Fruit fly (Drosophila melanogaster): ENCODE results near the gene Vdup1.

Vdup1 gene

dm6 chr3L:140838-141559 lies 37.8 kb downstream of the Vdup1 start:
- TF ChIP-seq Hr38 (GFP tag; optimal IDR thresholded peaks at IDR 0.05) (no peak), CG6854 (GFP tag; optimal IDR thresholded peaks at IDR 0.05) (peak; percentile 72), dsx (GFP tag; optimal IDR thresholded peaks at IDR 0.05; ENCODE audit: poor library complexity, severe bottlenecking) (peak; percentile 58), Sox14 (GFP tag; optimal IDR thresholded peaks at IDR 0.05) (peak; percentile 8), achi (GFP tag; optimal IDR thresholded peaks at IDR 0.05) (no peak), Lpt (GFP tag; optimal IDR thresholded peaks at IDR 0.05) (peak; percentile 15), CG6808 (GFP tag; optimal IDR thresholded peaks at IDR 0.05) (peak; percentile 15), Eip78C (GFP tag) (peak; percentile 49), ss (GFP tag; optimal IDR thresholded peaks at IDR 0.05) (peak in 1 of 2 experiments; percentile 8), Sox102F (GFP tag; optimal IDR thresholded peaks at IDR 0.05) (no peak), svp (GFP tag) (peak; percentile 42), Blimp-1 (GFP tag; optimal IDR thresholded peaks at IDR 0.05) (peak; percentile 94), acj6 (GFP tag; optimal IDR thresholded peaks at IDR 0.05) (no peak)

- TF ChIP-seq CG3032 (tag; optimal IDR thresholded peaks at IDR 0.05) (peak; percentile 17), Eip75B (GFP tag; optimal IDR thresholded peaks at IDR 0.05) (peak; percentile 15), topi (GFP tag; optimal IDR thresholded peaks at IDR 0.05) (peak; percentile 36), ss (GFP tag; optimal IDR thresholded peaks at IDR 0.05) (peak in 1 of 2 experiments; percentile 24), dsx (GFP tag; optimal IDR thresholded peaks at IDR 0.05; ENCODE audit: poor library complexity, severe bottlenecking) (peak; percentile 66), Lpt (GFP tag; optimal IDR thresholded peaks at IDR 0.05) (no peak), CG31627 (GFP tag; optimal IDR thresholded peaks at IDR 0.05) (no peak), cyc (GFP tag; optimal IDR thresholded peaks at IDR 0.05) (peak; percentile 15), achi (GFP tag; optimal IDR thresholded peaks at IDR 0.05) (peak; percentile 2), net (GFP tag; optimal IDR thresholded peaks at IDR 0.05) (no peak), Sox15 (GFP tag; optimal IDR thresholded peaks at IDR 0.05) (no peak), CG10631 (GFP tag; optimal IDR thresholded peaks at IDR 0.05) (peak; percentile 35), Hr39 (GFP tag; optimal IDR thresholded peaks at IDR 0.05) (peak; percentile 36), Ets96B (tag; optimal IDR thresholded peaks at IDR 0.05) (no peak), spab (GFP tag; optimal IDR thresholded peaks at IDR 0.05) (no peak), svp (GFP tag) (peak; percentile 88), Met (GFP tag; optimal IDR thresholded peaks at IDR 0.05) (peak; percentile 49), fkh (GFP tag; optimal IDR thresholded peaks at IDR 0.05) (peak; percentile 74), CG8632 (GFP tag; optimal IDR thresholded peaks at IDR 0.05) (no peak), vri (GFP tag; optimal IDR thresholded peaks at IDR 0.05) (peak; percentile 43), Sox102F (GFP tag; optimal IDR thresholded peaks at IDR 0.05) (peak; percentile 26), Hr4 (GFP tag; optimal IDR thresholded peaks at IDR 0.05) (no peak), CG6792 (GFP tag; optimal IDR thresholded peaks at IDR 0.05) (peak; percentile 24), Eip78C (GFP tag) (peak; percentile 76), esn (GFP tag; optimal IDR thresholded peaks at IDR 0.05) (peak; percentile 55), CG6854 (GFP tag; optimal IDR thresholded peaks at IDR 0.05) (no peak), CG6808 (GFP tag; optimal IDR thresholded peaks at IDR 0.05) (peak; percentile 13), CG3919 (GFP tag; optimal IDR thresholded peaks at IDR 0.05) (peak; percentile 15)
These were observed 38.9 kb downstream of the Vdup1 start for dm6 chr3L:139574-140567.

- TF ChIP-seq CG8119 (GFP tag; IDR thresholded peaks at IDR 0.05) (no peak), CG3032 (tag; optimal IDR thresholded peaks at IDR 0.05) (no peak), Eip78C (GFP tag) (no peak), vri (GFP tag; optimal IDR thresholded peaks at IDR 0.05) (no peak), CG6163 (GFP tag; IDR thresholded peaks at IDR 0.05) (no peak), ss (GFP tag; optimal IDR thresholded peaks at IDR 0.05) (peak in 1 of 2 experiments; percentile 38), eg (GFP tag; IDR thresholded peaks at IDR 0.05) (no peak), Ets21C (GFP tag; optimal IDR thresholded peaks at IDR 0.05) (no peak), svp (GFP tag) (peak; percentile 52), salr (GFP tag; optimal IDR thresholded peaks at IDR 0.05) (no peak), Smox (GFP tag; optimal IDR thresholded peaks at IDR 0.05) (no peak), CG6792 (GFP tag; optimal IDR thresholded peaks at IDR 0.05) (no peak)
These were observed 41.1 kb downstream of the Vdup1 start for dm6 chr3L:137596-138169.
